Worm (Caenorhabditis elegans): ENCODE measurements around the gene dlc-5.

- TF ChIP-seq tab-1 (GFP tag; IDR thresholded peaks at IDR 0.05) (no peak), ref-1 (GFP tag; conservative IDR thresholded peaks at IDR 0.05) (no peak), ztf-29 (GFP tag; IDR thresholded peaks at IDR 0.05) (no peak), ztf-23 (GFP tag; IDR thresholded peaks at IDR 0.05) (no peak), klf-2 (GFP tag; conservative IDR thresholded peaks at IDR 0.05) (no peak)
These were observed 3.6 kb downstream of the dlc-5 start, which contains the start of gene Y73B6BL.31 for ce11 chrIV:6441601-6442000.

Data from whole organism, midembryonic.